1 fruit fly cellular context compared by ENCODE assay signal in genomic region chr3L:3802677-3803076, dm6.
TF ChIP-seq lines count a peak whose summit lies in the region.

No protein-coding gene starts in this region.

TF ChIP-seq in whole organism, embryonic, 481 proteins besides CTCF, POLR2A, EP300 and RAD21 (continued from another document and continues in another):
- peak; percentile 89 for TF ChIP-seq NfI (GFP tag; optimal IDR thresholded peaks at IDR 0.05; lab: Kevin White, UChicago)
- TF ChIP-seq NFAT (GFP tag; IDR thresholded peaks at IDR 0.05; lab: Robert Waterston, UW), result peak; percentile 80
- TF ChIP-seq CG1024 (GFP tag; IDR thresholded peaks at IDR 0.05; lab: Robert Waterston, UW), result peak; percentile 60
- no peak for TF ChIP-seq br (optimal IDR thresholded peaks at IDR 0.05; lab: Kevin White, UChicago)
- TF ChIP-seq chm (GFP tag; IDR thresholded peaks at IDR 0.05; lab: Robert Waterston, UW), result peak; percentile 66; the same call in 1 of the 2 replicates
- TF ChIP-seq org-1 (GFP tag; optimal IDR thresholded peaks at IDR 0.05; lab: Kevin White, UChicago), result peak; percentile 60
- TF ChIP-seq gfzf (GFP tag; optimal IDR thresholded peaks at IDR 0.05; lab: Kevin White, UChicago), result no peak
- peak; percentile 60 for TF ChIP-seq CG2712 (tag; optimal IDR thresholded peaks at IDR 0.05; lab: Kevin White, UChicago)
- peak; percentile 38 for TF ChIP-seq CG15601 (tag; optimal IDR thresholded peaks at IDR 0.05; lab: Kevin White, UChicago)
- TF ChIP-seq Tbp (GFP tag; optimal IDR thresholded peaks at IDR 0.05; lab: Kevin White, UChicago), result no peak
- TF ChIP-seq CG8089 (GFP tag; optimal IDR thresholded peaks at IDR 0.05; lab: Kevin White, UChicago), result peak; percentile 13
- peak; percentile 90 for TF ChIP-seq CG13894 (tag; optimal IDR thresholded peaks at IDR 0.05; lab: Kevin White, UChicago)
- peak; percentile 39 for TF ChIP-seq exex (tag; optimal IDR thresholded peaks at IDR 0.05; lab: Kevin White, UChicago)
- TF ChIP-seq CG11085 (GFP tag; IDR thresholded peaks at IDR 0.05; lab: Robert Waterston, UW), result peak; percentile 73
- peak; percentile 63 for TF ChIP-seq CG10147 (GFP tag; optimal IDR thresholded peaks at IDR 0.05; lab: Kevin White, UChicago)
- TF ChIP-seq PHDP (tag; optimal IDR thresholded peaks at IDR 0.05; lab: Kevin White, UChicago), result peak; percentile 84
- TF ChIP-seq Bdp1 (GFP tag; optimal IDR thresholded peaks at IDR 0.05; lab: Kevin White, UChicago), result peak; percentile 47
- no peak for TF ChIP-seq HLHmδ (GFP tag; optimal IDR thresholded peaks at IDR 0.05; lab: Kevin White, UChicago)
- peak; percentile 34 for TF ChIP-seq CG30431 (GFP tag; optimal IDR thresholded peaks at IDR 0.05; lab: Kevin White, UChicago)
- peak; percentile 74 for TF ChIP-seq pho (GFP tag; optimal IDR thresholded peaks at IDR 0.05; lab: Kevin White, UChicago)
- TF ChIP-seq phol (tag; optimal IDR thresholded peaks at IDR 0.05; lab: Kevin White, UChicago), result peak; percentile 40
- no peak for TF ChIP-seq Kr (GFP tag; optimal IDR thresholded peaks at IDR 0.05; lab: Kevin White, UChicago)
- 0 out of 3 replicates have a peak, but pooled peaks have one; percentile 45 for TF ChIP-seq CG11560 (tag; IDR thresholded peaks at IDR 0.05; lab: Robert Waterston, UW)
- TF ChIP-seq CG12071 (GFP tag; optimal IDR thresholded peaks at IDR 0.05; lab: Kevin White, UChicago), result peak; percentile 11
- peak; percentile 73 for TF ChIP-seq CG14050 (GFP tag; IDR thresholded peaks at IDR 0.05; lab: Robert Waterston, UW)
- TF ChIP-seq kah (GFP tag; optimal IDR thresholded peaks at IDR 0.05; lab: Kevin White, UChicago), result no peak
- TF ChIP-seq CG13296 (GFP tag; optimal IDR thresholded peaks at IDR 0.05; lab: Kevin White, UChicago), result peak; percentile 73
- TF ChIP-seq CrebB (tag; optimal IDR thresholded peaks at IDR 0.05; lab: Kevin White, UChicago), result peak; percentile 84
- TF ChIP-seq Dip3 (GFP tag; optimal IDR thresholded peaks at IDR 0.05; lab: Kevin White, UChicago), result peak; percentile 78
- peak; percentile 80 for TF ChIP-seq ase (GFP tag; IDR thresholded peaks at IDR 0.05; lab: Robert Waterston, UW)
- peak; percentile 14 for TF ChIP-seq HmgD (GFP tag; optimal IDR thresholded peaks at IDR 0.05; lab: Kevin White, UChicago)
- peak; percentile 78 for TF ChIP-seq CG3847 (GFP tag; IDR thresholded peaks at IDR 0.05; lab: Robert Waterston, UW)
- TF ChIP-seq run (tag; optimal IDR thresholded peaks at IDR 0.05; lab: Kevin White, UChicago), result no peak
- peak; percentile 78 for TF ChIP-seq CG12219 (GFP tag; optimal IDR thresholded peaks at IDR 0.05; lab: Kevin White, UChicago)
- TF ChIP-seq fd102C (GFP tag; optimal IDR thresholded peaks at IDR 0.05; lab: Kevin White, UChicago), result no peak
- peak; percentile 64 for TF ChIP-seq Hsf (GFP tag; optimal IDR thresholded peaks at IDR 0.05; lab: Kevin White, UChicago)
- no peak for TF ChIP-seq tio (GFP tag; optimal IDR thresholded peaks at IDR 0.05; lab: Kevin White, UChicago)
- TF ChIP-seq NK7.1 (GFP tag; optimal IDR thresholded peaks at IDR 0.05; lab: Kevin White, UChicago), result peak; percentile 56
- TF ChIP-seq gro (GFP tag; optimal IDR thresholded peaks at IDR 0.05; lab: Kevin White, UChicago), result peak; percentile 19
- peak; percentile 64 for TF ChIP-seq Drgx (GFP tag; IDR thresholded peaks at IDR 0.05; lab: Robert Waterston, UW)
- TF ChIP-seq CG4424 (GFP tag; optimal IDR thresholded peaks at IDR 0.05; lab: Kevin White, UChicago), result peak; percentile 58
- TF ChIP-seq CG33213 (GFP tag; optimal IDR thresholded peaks at IDR 0.05; lab: Kevin White, UChicago), result peak; percentile 12
- no peak for TF ChIP-seq bigmax (GFP tag; optimal IDR thresholded peaks at IDR 0.05; lab: Kevin White, UChicago)
- TF ChIP-seq CG1792 (GFP tag; optimal IDR thresholded peaks at IDR 0.05; lab: Kevin White, UChicago), result peak; percentile 42
- peak; percentile 26 for TF ChIP-seq CG10267 (tag; optimal IDR thresholded peaks at IDR 0.05; lab: Kevin White, UChicago)
- TF ChIP-seq sisA (GFP tag; IDR thresholded peaks at IDR 0.05; lab: Robert Waterston, UW), result peak; percentile 77
- TF ChIP-seq CG11695 (GFP tag; IDR thresholded peaks at IDR 0.05; lab: Robert Waterston, UW), result peak; percentile 74
- TF ChIP-seq pum (GFP tag; optimal IDR thresholded peaks at IDR 0.05; lab: Kevin White, UChicago), result peak; percentile 50
- peak; percentile 65; the same call in 2 of the 3 replicates for TF ChIP-seq CG17361 (GFP tag; IDR thresholded peaks at IDR 0.05; lab: Robert Waterston, UW)
- TF ChIP-seq sug (tag; optimal IDR thresholded peaks at IDR 0.05; lab: Kevin White, UChicago), result peak; percentile 84
- peak in 1 of 2 experiments; percentile 8 for TF ChIP-seq crp (GFP tag; optimal IDR thresholded peaks at IDR 0.05; lab: Kevin White, UChicago)
- 0 out of 3 replicates have a peak, but pooled peaks have one; percentile 59 for TF ChIP-seq C15 (GFP tag; IDR thresholded peaks at IDR 0.05; lab: Robert Waterston, UW)
- peak; percentile 54 for TF ChIP-seq CG18011 (GFP tag; optimal IDR thresholded peaks at IDR 0.05; lab: Kevin White, UChicago)
- no peak for TF ChIP-seq disco-r (GFP tag; optimal IDR thresholded peaks at IDR 0.05; lab: Kevin White, UChicago)
- TF ChIP-seq CG8924 (tag; optimal IDR thresholded peaks at IDR 0.05; lab: Kevin White, UChicago), result peak; percentile 79
- peak in 1 of 2 experiments; percentile 29 for TF ChIP-seq insv (GFP tag; optimal IDR thresholded peaks at IDR 0.05; lab: Kevin White, UChicago)
- TF ChIP-seq CG9876 (GFP tag; optimal IDR thresholded peaks at IDR 0.05; lab: Kevin White, UChicago), result peak; percentile 51
- TF ChIP-seq pzg (GFP tag; optimal IDR thresholded peaks at IDR 0.05; lab: Kevin White, UChicago), result peak; percentile 5
- TF ChIP-seq lola (GFP tag; optimal IDR thresholded peaks at IDR 0.05; lab: Kevin White, UChicago), result no peak
- TF ChIP-seq Asciz (GFP tag; optimal IDR thresholded peaks at IDR 0.05; lab: Kevin White, UChicago), result no peak
- no peak for TF ChIP-seq CG10565 (GFP tag; optimal IDR thresholded peaks at IDR 0.05; lab: Kevin White, UChicago)
- TF ChIP-seq Hmx (GFP tag; optimal IDR thresholded peaks at IDR 0.05; lab: Kevin White, UChicago), result peak; percentile 39
- no peak for TF ChIP-seq CG8359 (GFP tag; optimal IDR thresholded peaks at IDR 0.05; lab: Kevin White, UChicago; ENCODE audit: borderline replicate concordance)
- peak; percentile 71 for TF ChIP-seq Fer3 (tag; optimal IDR thresholded peaks at IDR 0.05; lab: Kevin White, UChicago)
- TF ChIP-seq amos (GFP tag; IDR thresholded peaks at IDR 0.05; lab: Robert Waterston, UW; ENCODE audit: partially characterized antibody), result no peak
- peak; percentile 59 for TF ChIP-seq Mad (GFP tag; optimal IDR thresholded peaks at IDR 0.05; lab: Kevin White, UChicago)
- TF ChIP-seq CG12104 (GFP tag; optimal IDR thresholded peaks at IDR 0.05; lab: Kevin White, UChicago), result peak; percentile 32
- TF ChIP-seq MTF-1 (GFP tag; optimal IDR thresholded peaks at IDR 0.05; lab: Kevin White, UChicago; ENCODE audit: borderline replicate concordance), result no peak
- no peak for TF ChIP-seq Elba2 (GFP tag; optimal IDR thresholded peaks at IDR 0.05; lab: Kevin White, UChicago)
- no peak for TF ChIP-seq CG7271 (tag; optimal IDR thresholded peaks at IDR 0.05; lab: Kevin White, UChicago)
- peak; percentile 64; the same call in 1 of the 3 replicates for TF ChIP-seq otp (GFP tag; IDR thresholded peaks at IDR 0.05; lab: Robert Waterston, UW)
- peak; percentile 83 for TF ChIP-seq Aef1 (GFP tag; IDR thresholded peaks at IDR 0.05; lab: Robert Waterston, UW)
- 0 out of 2 replicates have a peak, but pooled peaks have one; percentile 14 for TF ChIP-seq gsb (GFP tag; IDR thresholded peaks at IDR 0.05; lab: Robert Waterston, UW)
- TF ChIP-seq lbe (GFP tag; optimal IDR thresholded peaks at IDR 0.05; lab: Kevin White, UChicago), result peak; percentile 6
- peak; percentile 60 for TF ChIP-seq Abd-B (GFP tag; optimal IDR thresholded peaks at IDR 0.05; lab: Kevin White, UChicago)
- peak; percentile 79; the same call in 3 of the 4 replicates for TF ChIP-seq Gug (GFP tag; IDR thresholded peaks at IDR 0.05; lab: Robert Waterston, UW)
- peak; percentile 65; the same call in 1 of the 2 replicates for TF ChIP-seq CG11247 (GFP tag; IDR thresholded peaks at IDR 0.05; lab: Robert Waterston, UW)
- peak; percentile 71 for TF ChIP-seq Mrtf (GFP tag; IDR thresholded peaks at IDR 0.05; lab: Robert Waterston, UW)
- TF ChIP-seq Hr78 (GFP tag; optimal IDR thresholded peaks at IDR 0.05; lab: Kevin White, UChicago), result no peak
- TF ChIP-seq Bteb2 (GFP tag; optimal IDR thresholded peaks at IDR 0.05; lab: Kevin White, UChicago), result peak; percentile 80
- TF ChIP-seq Eip74EF (GFP tag; optimal IDR thresholded peaks at IDR 0.05; lab: Kevin White, UChicago), result no peak
- no peak for TF ChIP-seq D (optimal IDR thresholded peaks at IDR 0.05; lab: Kevin White, UChicago)
- TF ChIP-seq D (GFP tag; optimal IDR thresholded peaks at IDR 0.05; lab: Kevin White, UChicago), result peak; percentile 15
- TF ChIP-seq CG6813 (GFP tag; optimal IDR thresholded peaks at IDR 0.05; lab: Kevin White, UChicago), result peak; percentile 64
- peak; percentile 72 for TF ChIP-seq CG11504 (tag; optimal IDR thresholded peaks at IDR 0.05; lab: Kevin White, UChicago)
- peak; percentile 9 for TF ChIP-seq Neu2 (GFP tag; optimal IDR thresholded peaks at IDR 0.05; lab: Kevin White, UChicago; ENCODE audit: borderline replicate concordance)
- no peak for TF ChIP-seq pita (GFP tag; optimal IDR thresholded peaks at IDR 0.05; lab: Kevin White, UChicago)
- no peak for TF ChIP-seq Trl (optimal IDR thresholded peaks at IDR 0.05; lab: Kevin White, UChicago)
- peak; percentile 53 for TF ChIP-seq Trl (GFP tag; optimal IDR thresholded peaks at IDR 0.05; lab: Kevin White, UChicago)
- TF ChIP-seq ssp (GFP tag; IDR thresholded peaks at IDR 0.05; lab: Robert Waterston, UW), result peak; percentile 33; the same call in 1 of the 2 replicates
- TF ChIP-seq da (GFP tag; optimal IDR thresholded peaks at IDR 0.05; lab: Kevin White, UChicago), result no peak
- TF ChIP-seq cato (GFP tag; optimal IDR thresholded peaks at IDR 0.05; lab: Kevin White, UChicago; ENCODE audit: borderline replicate concordance), result peak; percentile 9
- peak; percentile 86 for TF ChIP-seq ERR (GFP tag; optimal IDR thresholded peaks at IDR 0.05; lab: Kevin White, UChicago)
- peak; percentile 47; the same call in 1 of the 2 replicates for TF ChIP-seq CG43689 (GFP tag; IDR thresholded peaks at IDR 0.05; lab: Robert Waterston, UW)
- TF ChIP-seq inv (GFP tag; IDR thresholded peaks at IDR 0.05; lab: Robert Waterston, UW; ENCODE audit: partially characterized antibody), result no peak
- TF ChIP-seq CG17829 (tag; optimal IDR thresholded peaks at IDR 0.05; lab: Kevin White, UChicago), result peak; percentile 36
- TF ChIP-seq row (GFP tag; IDR thresholded peaks at IDR 0.05; lab: Robert Waterston, UW), result peak; percentile 91
- TF ChIP-seq HLH54F (GFP tag; optimal IDR thresholded peaks at IDR 0.05; lab: Kevin White, UChicago), result peak; percentile 79
- peak; percentile 88 for TF ChIP-seq Dbx (GFP tag; IDR thresholded peaks at IDR 0.05; lab: Robert Waterston, UW)
- no peak for TF ChIP-seq CG10431 (GFP tag; optimal IDR thresholded peaks at IDR 0.05; lab: Kevin White, UChicago)
- no peak for TF ChIP-seq p53 (GFP tag; optimal IDR thresholded peaks at IDR 0.05; lab: Kevin White, UChicago)
- peak; percentile 82 for TF ChIP-seq sens (GFP tag; lab: Kevin White, UChicago)
- no peak for TF ChIP-seq jigr1 (GFP tag; IDR thresholded peaks at IDR 0.05; lab: Robert Waterston, UW)
- peak; percentile 76 for TF ChIP-seq CG2678 (tag; optimal IDR thresholded peaks at IDR 0.05; lab: Kevin White, UChicago)
- TF ChIP-seq CG3726 (GFP tag; IDR thresholded peaks at IDR 0.05; lab: Robert Waterston, UW), result no peak
- TF ChIP-seq CG6765 (GFP tag; optimal IDR thresholded peaks at IDR 0.05; lab: Kevin White, UChicago), result peak; percentile 62
- no peak for TF ChIP-seq Dfd (GFP tag; optimal IDR thresholded peaks at IDR 0.05; lab: Kevin White, UChicago)
- TF ChIP-seq ken (GFP tag; IDR thresholded peaks at IDR 0.05; lab: Robert Waterston, UW), result peak; percentile 39; the same call in 1 of the 3 replicates
- peak; percentile 22 for TF ChIP-seq wek (GFP tag; optimal IDR thresholded peaks at IDR 0.05; lab: Kevin White, UChicago)
- no peak for TF ChIP-seq twi (tag; optimal IDR thresholded peaks at IDR 0.05; lab: Kevin White, UChicago)
- peak; percentile 42 for TF ChIP-seq CG1602 (GFP tag; optimal IDR thresholded peaks at IDR 0.05; lab: Kevin White, UChicago)
- TF ChIP-seq Ets65A (GFP tag; lab: Kevin White, UChicago), result peak; percentile 94
- 0 out of 2 replicates have a peak, but pooled peaks have one; percentile 25 for TF ChIP-seq CG10321 (GFP tag; IDR thresholded peaks at IDR 0.05; lab: Robert Waterston, UW)
- TF ChIP-seq Usf (GFP tag; optimal IDR thresholded peaks at IDR 0.05; lab: Kevin White, UChicago), result no peak
- peak; percentile 37 for TF ChIP-seq Nf-YB (GFP tag; optimal IDR thresholded peaks at IDR 0.05; lab: Kevin White, UChicago)
- TF ChIP-seq CkIIα-i1 (GFP tag; IDR thresholded peaks at IDR 0.05; lab: Robert Waterston, UW), result no peak; the same call in 1 of the 2 replicates
- TF ChIP-seq odd (GFP tag; optimal IDR thresholded peaks at IDR 0.05; lab: Kevin White, UChicago), result peak; percentile 64
- TF ChIP-seq Stat92E (GFP tag; optimal IDR thresholded peaks at IDR 0.05; lab: Kevin White, UChicago), result no peak
- TF ChIP-seq Doc3 (GFP tag; IDR thresholded peaks at IDR 0.05; lab: Robert Waterston, UW; ENCODE audit: partially characterized antibody), result no peak
- TF ChIP-seq lmd (GFP tag; IDR thresholded peaks at IDR 0.05; lab: Robert Waterston, UW), result peak; percentile 81
- peak; percentile 69 for TF ChIP-seq fd3F (GFP tag; optimal IDR thresholded peaks at IDR 0.05; lab: Kevin White, UChicago)
- TF ChIP-seq CG16863 (GFP tag; optimal IDR thresholded peaks at IDR 0.05; lab: Kevin White, UChicago), result peak; percentile 66
- TF ChIP-seq croc (GFP tag; conservative IDR thresholded peaks at IDR 0.05; lab: Robert Waterston, UW), result peak; percentile 24; the same call in 1 of the 3 replicates
- TF ChIP-seq nmo (GFP tag; optimal IDR thresholded peaks at IDR 0.05; lab: Kevin White, UChicago), result peak; percentile 62
- TF ChIP-seq kay (GFP tag; optimal IDR thresholded peaks at IDR 0.05; lab: Kevin White, UChicago), result no peak
- TF ChIP-seq CG8944 (GFP tag; optimal IDR thresholded peaks at IDR 0.05; lab: Kevin White, UChicago), result peak; percentile 73
- TF ChIP-seq CG14667 (GFP tag; IDR thresholded peaks at IDR 0.05; lab: Robert Waterston, UW), result peak; percentile 61
- TF ChIP-seq CG8281 (tag; optimal IDR thresholded peaks at IDR 0.05; lab: Kevin White, UChicago), result peak; percentile 2
- TF ChIP-seq CG5245 (GFP tag; optimal IDR thresholded peaks at IDR 0.05; lab: Kevin White, UChicago), result peak; percentile 12
- peak; percentile 1 for TF ChIP-seq sima (GFP tag; optimal IDR thresholded peaks at IDR 0.05; lab: Kevin White, UChicago)
